Worm (Caenorhabditis elegans) whole organism, L1 larva: Measurements from ENCODE around the gene puf-5.
A peak's percentile ranks its signal among the peaks of the same experiment; 100 is the strongest.

Experiments used
- C16A3.4 ChIP-seq: fragments of 150-350 bp; optimal IDR thresholded peaks from 2 replicates; lab custom pipeline; 2014; ENCODE audit warnings: missing biosample characterization, missing genetic modification characterization
- C34B4.2 ChIP-seq: sonication (generic microtip); optimal IDR thresholded peaks from 2 replicates; lab custom pipeline; 2017; ENCODE audit warnings: mild to moderate bottlenecking, missing genetic modification characterization, missing compliant biosample characterization
- F16B12.6 ChIP-seq: fragments of 150-350 bp; optimal IDR thresholded peaks from 2 replicates; lab custom pipeline; 2014; ENCODE audit warnings: missing biosample characterization, missing genetic modification characterization
- aha-1 ChIP-seq: fragments of 150-350 bp; optimal IDR thresholded peaks from 2 replicates; lab custom pipeline; 2014; ENCODE audit warnings: missing biosample characterization, missing genetic modification characterization
- ama-1 ChIP-seq: fragments of 150-350 bp; optimal IDR thresholded peaks from 2 replicates; lab custom pipeline; 2014
- blmp-1 ChIP-seq: fragments of 150-350 bp; optimal IDR thresholded peaks from 2 replicates; lab custom pipeline; 2014; ENCODE audit warnings: missing biosample characterization, missing genetic modification characterization
- ceh-8 ChIP-seq: fragments of 200-800 bp; sonication (Bioruptor generic); optimal IDR thresholded peaks from 2 replicates; lab custom pipeline; 2018; ENCODE audit warnings: mild to moderate bottlenecking, missing genetic modification characterization, moderate library complexity, missing compliant biosample characterization
- ceh-90 ChIP-seq: sonication (generic microtip); optimal IDR thresholded peaks from 2 replicates; lab custom pipeline; 2016; ENCODE audit warnings: missing genetic modification characterization, missing compliant biosample characterization
- dpl-1 ChIP-seq, 3 experiments: fragments of 150-350 bp in 2 of 3; sonication (generic microtip) in 1 of 3; optimal IDR thresholded peaks; 2 replicates each; lab custom pipeline; 2014 to 2017; ENCODE audit warnings: missing biosample characterization in 3 of 3, missing genetic modification characterization in 3 of 3, missing genetic modification reagents in 3 of 3
- efl-1 ChIP-seq, 4 experiments: fragments of 150-350 bp; optimal IDR thresholded peaks in 3 of 4; peaks in 1 of 4; 1 replicate in 1 of 4; 2 replicates in 3 of 4; lab custom pipeline; 2014; ENCODE audit warnings: missing biosample characterization in 2 of 4, missing genetic modification characterization in 2 of 4, missing genetic modification reagents in 2 of 4
- egl-13 ChIP-seq: sonication (generic microtip); optimal IDR thresholded peaks from 2 replicates; lab custom pipeline; 2016; ENCODE audit warnings: missing genotype, missing genetic modification reagents, missing genetic modification characterization, missing compliant biosample characterization
- egl-27 ChIP-seq, 2 experiments: fragments of 150-350 bp in 1 of 2; sonication (generic microtip); optimal IDR thresholded peaks; 3 replicates each; lab custom pipeline; 2017 to 2018; ENCODE audit warnings: missing biosample characterization in 2 of 2, missing genetic modification characterization in 2 of 2, missing genetic modification reagents in 2 of 2
- fkh-8 ChIP-seq: sonication (generic microtip); optimal IDR thresholded peaks from 2 replicates; lab custom pipeline; 2016; ENCODE audit warnings: mild to moderate bottlenecking, missing genetic modification characterization, missing compliant biosample characterization
- fos-1 ChIP-seq: fragments of 150-350 bp; optimal IDR thresholded peaks from 2 replicates; lab custom pipeline; 2014; ENCODE audit warnings: missing biosample characterization, missing genetic modification characterization
- hlh-4 ChIP-seq: sonication (generic microtip); optimal IDR thresholded peaks from 2 replicates; lab custom pipeline; 2016; ENCODE audit warnings: mild to moderate bottlenecking, missing genetic modification characterization, missing compliant biosample characterization
- isw-1 ChIP-seq: fragments of 200-800 bp; sonication (Bioruptor generic); IDR thresholded peaks from 2 replicates; pipeline ENCODE4 v1.3.6; 2022; ENCODE audit warnings: missing genetic modification characterization, missing compliant biosample characterization
- jun-1 ChIP-seq: fragments of 150-350 bp; optimal IDR thresholded peaks from 2 replicates; lab custom pipeline; 2014; ENCODE audit warnings: missing biosample characterization, missing genetic modification reagents, missing genetic modification characterization
- lin-13 ChIP-seq: fragments of 150-350 bp; optimal IDR thresholded peaks from 2 replicates; lab custom pipeline; 2014; ENCODE audit warnings: missing biosample characterization, missing genetic modification reagents, missing genetic modification characterization
- lin-14 ChIP-seq: fragments of 200-800 bp; sonication (Bioruptor generic); optimal IDR thresholded peaks from 2 replicates; lab custom pipeline; 2018; ENCODE audit warnings: mild to moderate bottlenecking, missing genetic modification characterization, moderate library complexity, missing compliant biosample characterization
- lin-15B ChIP-seq: fragments of 150-350 bp; sonication (generic microtip); optimal IDR thresholded peaks from 3 replicates; lab custom pipeline; 2014; ENCODE audit warnings: missing biosample characterization, missing genetic modification characterization
- lir-3 ChIP-seq: sonication (generic microtip); optimal IDR thresholded peaks from 2 replicates; lab custom pipeline; 2016; ENCODE audit warnings: mild to moderate bottlenecking, missing genetic modification characterization, moderate library complexity, missing compliant biosample characterization; ENCODE audit not compliant: poor library complexity
- lsy-2 ChIP-seq, 2 experiments: fragments of 150-350 bp; optimal IDR thresholded peaks; 2 replicates each; lab custom pipeline; 2014; ENCODE audit warnings: missing biosample characterization in 2 of 2, missing genetic modification characterization in 2 of 2
- mab-9 ChIP-seq: fragments of 200-800 bp; sonication (Bioruptor generic); IDR thresholded peaks from 2 replicates; pipeline ENCODE4 v1.3.6; 2022; ENCODE audit warnings: missing genetic modification reagents, missing genetic modification characterization, missing compliant biosample characterization
- mdl-1 ChIP-seq, 2 experiments: fragments of 150-350 bp; optimal IDR thresholded peaks; 2 replicates each; lab custom pipeline; 2014 to 2017; ENCODE audit warnings: missing biosample characterization in 2 of 2, missing genetic modification characterization in 2 of 2, inconsistent platforms in 1 of 2
- mef-2 ChIP-seq: fragments of 150-350 bp; optimal IDR thresholded peaks from 2 replicates; lab custom pipeline; 2014; ENCODE audit warnings: missing biosample characterization, missing genetic modification characterization
- nhr-11 ChIP-seq: fragments of 150-350 bp; optimal IDR thresholded peaks from 2 replicates; lab custom pipeline; 2014; ENCODE audit warnings: missing biosample characterization, missing genetic modification characterization
- nhr-19 ChIP-seq: fragments of 200-800 bp; sonication (Bioruptor generic); conservative IDR thresholded peaks from 2 replicates; pipeline ENCODE4 v1.3.6; 2022; ENCODE audit warnings: missing genetic modification characterization, missing compliant biosample characterization
- nhr-28 ChIP-seq: fragments of 150-350 bp; optimal IDR thresholded peaks from 2 replicates; lab custom pipeline; 2014; ENCODE audit warnings: missing biosample characterization, missing genetic modification characterization
- nhr-47 ChIP-seq: sonication (generic microtip); optimal IDR thresholded peaks from 2 replicates; lab custom pipeline; 2016; ENCODE audit warnings: mild to moderate bottlenecking, missing genetic modification characterization, moderate library complexity, missing compliant biosample characterization
- nhr-71 ChIP-seq: sonication (generic microtip); optimal IDR thresholded peaks from 2 replicates; lab custom pipeline; 2016; ENCODE audit warnings: mild to moderate bottlenecking, missing genetic modification characterization, moderate library complexity, missing compliant biosample characterization
- nhr-77 ChIP-seq: fragments of 150-350 bp; optimal IDR thresholded peaks from 2 replicates; lab custom pipeline; 2014; ENCODE audit warnings: missing biosample characterization, missing genetic modification characterization
- nhr-85 ChIP-seq: sonication (generic microtip); peaks from one replicate; lab custom pipeline; 2016; ENCODE audit warnings: missing genetic modification characterization, inconsistent platforms, missing compliant biosample characterization
- pag-3 ChIP-seq: sonication (generic microtip); optimal IDR thresholded peaks from 2 replicates; lab custom pipeline; 2017; ENCODE audit warnings: missing genetic modification characterization, mild to moderate bottlenecking, missing compliant biosample characterization, antibody characterized with exemption, borderline replicate concordance; ENCODE audit not compliant: insufficient read depth
- pax-3 ChIP-seq: fragments of 200-800 bp; sonication (Bioruptor generic); optimal IDR thresholded peaks from 2 replicates; lab custom pipeline; 2018; ENCODE audit warnings: mild to moderate bottlenecking, missing genetic modification characterization, moderate library complexity, missing compliant biosample characterization
- sup-37 ChIP-seq: fragments of 200-800 bp; sonication (Bioruptor generic); optimal IDR thresholded peaks from 2 replicates; lab custom pipeline; 2018; ENCODE audit warnings: mild to moderate bottlenecking, missing genetic modification characterization, missing compliant biosample characterization
- swsn-7 ChIP-seq: sonication (generic microtip); optimal IDR thresholded peaks from 2 replicates; lab custom pipeline; 2016; ENCODE audit warnings: missing genetic modification characterization, missing compliant biosample characterization
- unc-86 ChIP-seq: sonication (generic microtip); optimal IDR thresholded peaks from 2 replicates; lab custom pipeline; 2016; ENCODE audit warnings: missing genetic modification characterization, missing compliant biosample characterization
- xbp-1 ChIP-seq: sonication (generic microtip); optimal IDR thresholded peaks from 2 replicates; lab custom pipeline; 2016; ENCODE audit warnings: missing genetic modification characterization, missing compliant biosample characterization
- zip-4 ChIP-seq: fragments of 200-800 bp; sonication (Bioruptor generic); optimal IDR thresholded peaks from 2 replicates; lab custom pipeline; 2018; ENCODE audit warnings: mild to moderate bottlenecking, missing genetic modification characterization, moderate library complexity, missing compliant biosample characterization

The puf-5 gene

DNA sequence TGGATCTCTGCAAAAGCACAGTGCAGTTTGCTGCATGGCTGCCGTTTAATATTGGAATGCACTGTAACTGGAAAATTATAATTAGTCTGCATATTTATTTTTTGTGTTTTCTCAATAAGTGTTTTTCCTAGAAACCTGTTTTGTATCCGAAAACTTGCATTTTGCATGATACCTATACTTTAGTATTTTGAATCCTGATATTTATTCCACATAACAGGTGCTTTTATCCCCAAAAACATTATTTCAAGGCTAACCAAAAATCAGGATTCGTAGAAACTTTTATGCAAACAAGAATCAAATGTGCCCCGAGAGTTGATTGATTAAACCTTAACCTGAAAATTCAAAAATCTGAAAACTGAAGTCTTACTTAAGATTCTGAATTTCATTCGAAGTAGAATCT lies 35.2 kb downstream of the puf-5 start:
- peak; percentile 15 for TF ChIP-seq nhr-71 (tag; lab: Kevin White, UChicago)
- peak; percentile 15 for TF ChIP-seq nhr-47 (tag; lab: Kevin White, UChicago)
- peak; percentile 93 for TF ChIP-seq hlh-4
- no peak for TF ChIP-seq blmp-1 (tag; lab: Kevin White, UChicago)
- TF ChIP-seq nhr-77 (tag; lab: Kevin White, UChicago), result no peak
- TF ChIP-seq, all 84 proteins: peak for 3

DNA sequence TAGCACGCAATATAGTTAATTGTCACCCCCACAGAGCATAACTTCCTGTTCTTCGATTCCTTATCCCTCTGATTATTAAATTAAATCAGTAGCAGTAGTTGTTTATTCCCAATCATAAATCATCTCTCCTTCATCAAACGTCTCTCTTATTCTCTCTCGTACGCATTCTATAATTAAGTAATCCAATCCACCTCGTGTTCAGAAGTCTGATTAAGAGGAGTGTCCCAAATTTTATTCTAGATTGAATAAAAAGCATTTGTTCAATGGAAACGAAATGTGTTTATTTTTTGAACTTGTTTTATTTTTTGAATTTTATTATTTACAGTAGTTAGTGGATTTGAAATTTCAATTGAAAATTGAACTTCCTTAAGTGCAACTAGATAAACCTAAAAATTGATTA lies 36.0 kb downstream of the puf-5 start:
- no peak for TF ChIP-seq C34B4.2 (tag; lab: Kevin White, UChicago)
- TF ChIP-seq nhr-47 (tag; lab: Kevin White, UChicago), result peak; percentile 0
- peak; percentile 9 for TF ChIP-seq nhr-71 (tag; lab: Kevin White, UChicago)
- TF ChIP-seq C16A3.4 (tag; lab: Kevin White, UChicago), result no peak
- no peak for TF ChIP-seq efl-1 (optimal IDR thresholded peaks at IDR 0.05; lab: Kevin White, UChicago)
- TF ChIP-seq efl-1 (GFP tag; optimal IDR thresholded peaks at IDR 0.05 in 1 of 2; lab: Kevin White, UChicago), result no peak
- no peak for TF ChIP-seq egl-13
- TF ChIP-seq ceh-8 (GFP tag; lab: Kevin White, UChicago), result peak; percentile 75
- no peak for TF ChIP-seq nhr-19
- TF ChIP-seq aha-1 (tag; lab: Kevin White, UChicago), result no peak
- TF ChIP-seq fkh-8, result peak; percentile 23
- TF ChIP-seq, all 84 proteins: peak for 4

DNA sequence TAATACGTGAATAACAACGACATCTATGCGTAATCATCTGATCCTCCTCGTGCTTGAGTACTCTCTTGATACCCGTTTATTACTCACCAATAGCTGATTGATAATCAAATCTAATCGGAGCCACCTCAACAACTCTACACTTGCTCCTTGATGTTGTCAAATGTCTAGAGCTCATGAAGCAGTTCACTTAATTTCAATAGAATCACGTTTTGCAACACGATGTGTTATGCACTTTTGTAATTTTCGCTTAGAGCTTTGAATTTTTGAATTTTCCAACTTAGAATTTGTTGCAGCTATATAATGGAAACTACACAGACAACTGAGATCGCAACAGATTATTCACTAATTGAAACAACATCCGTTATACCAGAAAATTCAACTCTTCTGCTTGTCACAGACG lies 37.1 kb downstream of the puf-5 start, which contains the start of gene T22C8.1:
Gene T22C8.1, plus strand, starts transcription at position 301 of the 400 bp plus-strand sequence.
- TF ChIP-seq swsn-7 (tag; lab: Kevin White, UChicago), result no peak
- TF ChIP-seq pax-3 (tag; lab: Kevin White, UChicago), result no peak
- no peak for TF ChIP-seq lin-13 (GFP tag; lab: Kevin White, UChicago)
- TF ChIP-seq lin-14, result no peak
- no peak for TF ChIP-seq mdl-1 (tag; optimal IDR thresholded peaks at IDR 0.05; lab: Kevin White, UChicago)
- TF ChIP-seq ceh-90, result no peak
- no peak for TF ChIP-seq zip-4
- no peak for TF ChIP-seq aha-1 (tag; lab: Kevin White, UChicago)
- no peak for TF ChIP-seq unc-86 (tag; lab: Kevin White, UChicago)
- no peak for TF ChIP-seq jun-1 (tag; lab: Kevin White, UChicago)
- no peak for TF ChIP-seq isw-1
- TF ChIP-seq mab-9 (GFP tag; lab: Robert Waterston, UW), result no peak
- no peak for TF ChIP-seq hlh-4

DNA sequence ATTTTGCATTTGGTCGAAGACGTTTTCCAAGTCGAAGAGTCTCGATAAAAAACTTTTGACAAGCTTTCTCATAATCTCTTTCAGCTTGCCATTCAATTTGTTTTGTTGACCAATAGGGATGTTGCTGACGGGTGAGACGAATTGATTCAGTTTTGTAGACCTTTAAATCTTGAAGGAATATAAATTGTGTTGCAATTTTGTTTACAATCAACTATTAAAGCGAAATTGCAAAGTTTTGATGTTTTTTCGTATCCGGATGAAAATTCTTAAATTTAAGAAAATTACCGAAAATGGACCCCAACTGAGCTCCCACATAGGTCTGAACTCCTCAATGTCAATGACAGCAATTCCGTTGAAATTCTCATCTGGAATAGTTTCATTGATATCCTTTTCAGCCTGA lies 40.8 kb downstream of the puf-5 start:
- TF ChIP-seq efl-1 (optimal IDR thresholded peaks at IDR 0.05; lab: Kevin White, UChicago) (no peak), efl-1 (GFP tag; optimal IDR thresholded peaks at IDR 0.05 in 1 of 2; lab: Kevin White, UChicago) (peak in 1 of 2 experiments; percentile 12), ceh-90 (no peak)

DNA sequence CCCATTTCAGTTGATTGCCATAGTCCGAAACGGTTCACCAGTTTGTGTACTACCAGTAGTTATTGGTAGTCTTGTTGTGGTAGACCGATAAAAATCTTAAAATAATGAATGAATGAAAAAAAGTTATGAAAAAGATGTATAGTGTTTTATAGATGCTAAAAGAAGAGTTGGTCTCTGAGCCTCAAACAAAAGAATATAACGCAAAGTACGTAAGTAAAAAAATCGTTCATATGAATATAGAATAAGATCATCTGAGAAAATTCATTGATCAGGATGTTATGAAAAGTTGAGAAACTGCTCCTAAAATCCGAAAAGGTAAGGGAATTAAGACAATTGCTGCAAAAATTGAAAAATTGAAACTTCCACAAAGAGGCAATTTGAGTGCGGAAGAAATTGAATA lies 42.2 kb downstream of the puf-5 start, which contains the start of gene chhy-1:
Gene chhy-1, minus strand, starts transcription at position 101 of the 400 bp plus-strand sequence.
- TF ChIP-seq C34B4.2 (tag; lab: Kevin White, UChicago) (no peak), nhr-71 (tag; lab: Kevin White, UChicago) (no peak), mef-2 (tag; lab: Kevin White, UChicago) (no peak), blmp-1 (tag; lab: Kevin White, UChicago) (no peak), pag-3 (no peak), hlh-4 (no peak), lin-14 (no peak), fos-1 (tag; lab: Kevin White, UChicago) (no peak)

DNA sequence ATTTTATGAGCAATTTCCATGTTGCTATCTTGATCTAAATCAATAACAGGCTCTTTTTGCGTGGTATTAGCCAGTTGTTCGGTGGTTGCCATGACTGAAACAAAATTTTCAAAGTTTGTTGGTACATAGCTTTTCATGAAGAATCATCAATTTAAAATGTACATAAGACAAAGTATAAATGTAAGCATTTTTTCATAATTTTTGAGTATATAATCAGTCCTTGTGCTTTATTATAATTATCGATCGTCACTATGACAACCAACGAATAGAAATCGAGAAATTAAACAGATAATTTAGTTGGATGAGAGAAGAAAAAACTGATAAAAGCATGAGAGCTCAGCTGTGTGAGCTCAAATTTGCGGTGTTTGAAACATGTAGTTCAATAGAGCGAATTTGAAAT lies 46.5 kb downstream of the puf-5 start, which contains the start of gene T22C8.3:
Gene T22C8.3, minus strand, starts transcription at position 101 of the 400 bp plus-strand sequence.
- TF ChIP-seq dpl-1 (GFP tag; optimal IDR thresholded peaks at IDR 0.05; lab: Kevin White, UChicago) (peak in 1 of 3 experiments; percentile 4), unc-86 (tag; lab: Kevin White, UChicago) (no peak)

DNA sequence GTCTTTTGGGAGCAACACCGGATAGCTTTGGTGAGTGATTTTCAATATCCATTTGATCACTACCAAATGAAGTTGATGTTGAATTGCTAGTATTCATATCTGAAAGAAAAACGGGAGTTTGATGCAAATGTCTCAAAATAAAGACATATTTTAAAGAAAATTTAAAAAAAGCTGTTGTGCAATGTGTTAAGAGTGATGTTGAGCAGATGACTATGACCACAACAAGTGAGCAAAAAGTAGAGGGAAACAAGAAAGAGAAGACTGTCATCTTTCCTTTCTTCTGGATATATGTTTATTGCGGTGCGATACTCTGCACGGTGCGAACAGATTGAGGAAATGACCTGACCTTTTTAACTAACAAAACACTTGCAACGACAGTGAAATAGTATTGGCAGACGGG lies 48.1 kb downstream of the puf-5 start, which contains the start of gene T22C8.4:
Gene T22C8.4, minus strand, starts transcription at position 101 of the 400 bp plus-strand sequence.
- TF ChIP-seq ceh-8 (GFP tag; lab: Kevin White, UChicago), result no peak
- no peak for TF ChIP-seq nhr-85 (tag; lab: Kevin White, UChicago)
- no peak for TF ChIP-seq sup-37
- no peak for TF ChIP-seq xbp-1
- no peak for TF ChIP-seq ama-1 (lab: Kevin White, UChicago)
- TF ChIP-seq F16B12.6 (tag; lab: Kevin White, UChicago), result no peak
- no peak for TF ChIP-seq egl-27 (tag; optimal IDR thresholded peaks at IDR 0.05; lab: Kevin White, UChicago)
- no peak for TF ChIP-seq lsy-2 (tag; optimal IDR thresholded peaks at IDR 0.05; lab: Kevin White, UChicago)
- TF ChIP-seq C16A3.4 (tag; lab: Kevin White, UChicago), result no peak
- TF ChIP-seq zip-4, result no peak
- TF ChIP-seq nhr-11 (tag; lab: Kevin White, UChicago), result no peak
- no peak for TF ChIP-seq lir-3 (tag; lab: Kevin White, UChicago)
- no peak for TF ChIP-seq efl-1 (optimal IDR thresholded peaks at IDR 0.05; lab: Kevin White, UChicago)
- TF ChIP-seq efl-1 (GFP tag; optimal IDR thresholded peaks at IDR 0.05 in 1 of 2; lab: Kevin White, UChicago), result no peak
- TF ChIP-seq lin-15B (tag; lab: Kevin White, UChicago), result no peak
- TF ChIP-seq nhr-28 (tag; lab: Kevin White, UChicago), result no peak
